Fruit fly (Drosophila melanogaster): Measurements from ENCODE around the gene Boh2.

The Boh2 gene

dm6 chr2L:11182148-11182593 is 3.3 kb downstream of the Boh2 start:
- TF ChIP-seq CrebA (GFP tag; optimal IDR thresholded peaks at IDR 0.05; ENCODE audit: borderline replicate concordance) (no peak), sv (GFP tag; optimal IDR thresholded peaks at IDR 0.05) (no peak), CG32264 (GFP tag; optimal IDR thresholded peaks at IDR 0.05) (no peak), fru (GFP tag; optimal IDR thresholded peaks at IDR 0.05) (peak; percentile 46), usp (GFP tag; optimal IDR thresholded peaks at IDR 0.05) (no peak), CG9705 (GFP tag; optimal IDR thresholded peaks at IDR 0.05) (peak; percentile 32), N (GFP tag; optimal IDR thresholded peaks at IDR 0.05) (no peak), sage (GFP tag; optimal IDR thresholded peaks at IDR 0.05) (no peak), tai (GFP tag; optimal IDR thresholded peaks at IDR 0.05) (no peak), Abd-B (GFP tag; optimal IDR thresholded peaks at IDR 0.05) (no peak), psq (GFP tag; optimal IDR thresholded peaks at IDR 0.05) (peak; percentile 66), Sp1 (GFP tag; optimal IDR thresholded peaks at IDR 0.05) (peak; percentile 92), dmrt93B (GFP tag; optimal IDR thresholded peaks at IDR 0.05) (peak; percentile 73), lola (GFP tag; optimal IDR thresholded peaks at IDR 0.05) (no peak), OdsH (GFP tag; optimal IDR thresholded peaks at IDR 0.05) (peak; percentile 74), Myc (optimal IDR thresholded peaks at IDR 0.05) (no peak), woc (GFP tag; optimal IDR thresholded peaks at IDR 0.05) (no peak), br (GFP tag; optimal IDR thresholded peaks at IDR 0.05) (no peak), brk (GFP tag; optimal IDR thresholded peaks at IDR 0.05) (no peak), rgr (GFP tag; optimal IDR thresholded peaks at IDR 0.05) (peak; percentile 70), dl (GFP tag; optimal IDR thresholded peaks at IDR 0.05; ENCODE audit: insufficient read depth in 1 of 2, partially characterized antibody in 2 of 2) (no peak), dsf (GFP tag; optimal IDR thresholded peaks at IDR 0.05; ENCODE audit: borderline replicate concordance) (no peak), Vsx2 (GFP tag; optimal IDR thresholded peaks at IDR 0.05; ENCODE audit: partially characterized antibody) (no peak), Dif (GFP tag; optimal IDR thresholded peaks at IDR 0.05; ENCODE audit: partially characterized antibody) (no peak), Hr78 (GFP tag; optimal IDR thresholded peaks at IDR 0.05) (no peak), Rel (GFP tag; optimal IDR thresholded peaks at IDR 0.05) (no peak), Rel (tag; optimal IDR thresholded peaks at IDR 0.05) (no peak), HLH106 (tag; optimal IDR thresholded peaks at IDR 0.05) (peak; percentile 85), h (GFP tag; optimal IDR thresholded peaks at IDR 0.05) (peak; percentile 39), Hr83 (GFP tag; optimal IDR thresholded peaks at IDR 0.05; ENCODE audit: poor library complexity, severe bottlenecking) (no peak), ey (GFP tag; optimal IDR thresholded peaks at IDR 0.05) (peak; percentile 14), Jra (GFP tag; optimal IDR thresholded peaks at IDR 0.05) (no peak), Mio (GFP tag; optimal IDR thresholded peaks at IDR 0.05) (no peak), Dfd (GFP tag; optimal IDR thresholded peaks at IDR 0.05) (no peak), Hnf4 (GFP tag; optimal IDR thresholded peaks at IDR 0.05) (no peak), jim (GFP tag; optimal IDR thresholded peaks at IDR 0.05) (no peak), GATAd (GFP tag; optimal IDR thresholded peaks at IDR 0.05) (no peak), foxo (GFP tag; optimal IDR thresholded peaks at IDR 0.05) (peak in 1 of 2 experiments; percentile 81), pan (optimal IDR thresholded peaks at IDR 0.05) (no peak)

- TF ChIP-seq lola (GFP tag; optimal IDR thresholded peaks at IDR 0.05): no peak
- TF ChIP-seq Vsx2 (GFP tag; optimal IDR thresholded peaks at IDR 0.05; ENCODE audit: partially characterized antibody): peak; percentile 69
- no peak for TF ChIP-seq fru (GFP tag; optimal IDR thresholded peaks at IDR 0.05)
- TF ChIP-seq jim (GFP tag; optimal IDR thresholded peaks at IDR 0.05): no peak
- no peak for TF ChIP-seq CG9705 (GFP tag; optimal IDR thresholded peaks at IDR 0.05)
- TF ChIP-seq Rel (GFP tag; optimal IDR thresholded peaks at IDR 0.05): no peak
- TF ChIP-seq Rel (tag; optimal IDR thresholded peaks at IDR 0.05): peak; percentile 75
- TF ChIP-seq dl (GFP tag; optimal IDR thresholded peaks at IDR 0.05; ENCODE audit: insufficient read depth in 1 of 2, partially characterized antibody in 2 of 2): peak in 1 of 2 experiments; percentile 19
- TF ChIP-seq sage (GFP tag; optimal IDR thresholded peaks at IDR 0.05): no peak
- no peak for TF ChIP-seq Hnf4 (GFP tag; optimal IDR thresholded peaks at IDR 0.05)
- no peak for TF ChIP-seq CG32264 (GFP tag; optimal IDR thresholded peaks at IDR 0.05)
- no peak for TF ChIP-seq dmrt93B (GFP tag; optimal IDR thresholded peaks at IDR 0.05)
Measured at dm6 chr2L:11182610-11183243, 3.9 kb downstream of the Boh2 start.

Measured in whole organism, wandering third instar larva.